Fruit fly (Drosophila melanogaster) whole organism, embryonic: ENCODE data around the gene Rbp1-like.

Experiments used
- CG10565 ChIP-seq: fragments of 200-800 bp; sonication (Bioruptor generic); optimal IDR thresholded peaks from 3 replicates; lab custom pipeline; 2016; ENCODE audit warnings: missing biosample characterization, mild to moderate bottlenecking, missing genetic modification characterization
- CG10979 ChIP-seq: fragments of 200-800 bp; sonication (Bioruptor generic); optimal IDR thresholded peaks from 2 replicates; lab custom pipeline; 2018; ENCODE audit warnings: missing biosample characterization, mild to moderate bottlenecking, missing genetic modification characterization, moderate library complexity
- CG13775 ChIP-seq: fragments of 200-800 bp; sonication (Bioruptor generic); optimal IDR thresholded peaks from 3 replicates; lab custom pipeline; 2017; ENCODE audit warnings: missing biosample characterization, mild to moderate bottlenecking, missing genetic modification characterization
- CG1603 ChIP-seq: fragments of 200-800 bp; sonication (Bioruptor generic); optimal IDR thresholded peaks from 2 replicates; lab custom pipeline; 2019; ENCODE audit warnings: missing biosample characterization, mild to moderate bottlenecking, missing genetic modification characterization, moderate library complexity
- CG16815 ChIP-seq: fragments of 200-800 bp; sonication (Bioruptor generic); optimal IDR thresholded peaks from 3 replicates; lab custom pipeline; 2017; ENCODE audit warnings: missing biosample characterization, mild to moderate bottlenecking, missing genetic modification characterization
- CG17612 ChIP-seq: fragments of 200-800 bp; sonication (Bioruptor generic); IDR thresholded peaks from 2 replicates; pipeline ENCODE4 v1.3.6; 2022; ENCODE audit warnings: missing biosample characterization, missing genetic modification characterization
- CG3163 ChIP-seq: fragments of 200-800 bp; sonication (Bioruptor generic); optimal IDR thresholded peaks from 3 replicates; lab custom pipeline; 2016; ENCODE audit warnings: missing biosample characterization, missing genetic modification characterization
- CG32767 ChIP-seq: fragments of 200-800 bp; sonication (Bioruptor generic); IDR thresholded peaks from 2 replicates; pipeline ENCODE4 v1.3.6; 2022; ENCODE audit warnings: missing biosample characterization, missing genetic modification characterization
- CG34224 ChIP-seq: fragments of 200-800 bp; sonication (Bioruptor generic); IDR thresholded peaks from 3 replicates; pipeline ENCODE4 v1.3.6; 2022; ENCODE audit warnings: missing biosample characterization, missing genetic modification characterization; ENCODE audit not compliant: partially characterized antibody
- CG4730 ChIP-seq: fragments of 200-800 bp; sonication (Bioruptor generic); IDR thresholded peaks from 2 replicates; pipeline ENCODE4 v1.3.6; 2022; ENCODE audit warnings: missing biosample characterization, missing genetic modification characterization
- CG5245 ChIP-seq: fragments of 200-800 bp; sonication (Bioruptor generic); optimal IDR thresholded peaks from 3 replicates; lab custom pipeline; 2016; ENCODE audit warnings: missing biosample characterization, missing genetic modification characterization
- CG7839 ChIP-seq: fragments of 200-800 bp; sonication (Bioruptor generic); optimal IDR thresholded peaks from 3 replicates; lab custom pipeline; 2018; ENCODE audit warnings: missing biosample characterization, mild to moderate bottlenecking, missing genetic modification characterization, moderate library complexity
- CG7963 ChIP-seq: fragments of 200-800 bp; sonication (Bioruptor generic); IDR thresholded peaks from 3 replicates; pipeline ENCODE4 v1.3.6; 2022; ENCODE audit warnings: missing biosample characterization, missing genetic modification characterization; ENCODE audit not compliant: partially characterized antibody
- CG9437 ChIP-seq: fragments of 200-800 bp; sonication (Bioruptor generic); optimal IDR thresholded peaks from 2 replicates; lab custom pipeline; 2018; ENCODE audit warnings: missing biosample characterization, mild to moderate bottlenecking, missing genetic modification characterization
- Chrac-16 ChIP-seq: fragments of 200-800 bp; sonication (Bioruptor generic); optimal IDR thresholded peaks from 3 replicates; lab custom pipeline; 2016; ENCODE audit warnings: missing biosample characterization, missing genetic modification characterization
- Dip2 ChIP-seq: fragments of 200-800 bp; sonication (Bioruptor generic); IDR thresholded peaks from 2 replicates; pipeline ENCODE4 v1.3.6; 2022; ENCODE audit warnings: missing biosample characterization, missing genetic modification characterization
- Elba2 ChIP-seq: fragments of 200-800 bp; sonication (Bioruptor generic); optimal IDR thresholded peaks from 3 replicates; lab custom pipeline; 2016; ENCODE audit warnings: missing biosample characterization, missing genetic modification characterization
- Fer1 ChIP-seq: fragments of 200-800 bp; sonication (Bioruptor generic); optimal IDR thresholded peaks from 2 replicates; lab custom pipeline; 2017; ENCODE audit warnings: missing biosample characterization, mild to moderate bottlenecking, missing genetic modification characterization
- Gsc ChIP-seq: fragments of 200-800 bp; sonication (Bioruptor generic); IDR thresholded peaks from 2 replicates; pipeline ENCODE4 v1.3.6; 2022; ENCODE audit warnings: missing biosample characterization, missing genetic modification characterization
- MBD-R2 ChIP-seq: fragments of 200-800 bp; sonication (Bioruptor generic); IDR thresholded peaks from 2 replicates; pipeline ENCODE4 v1.3.6; 2022; ENCODE audit warnings: missing biosample characterization, missing genetic modification characterization
- Meics ChIP-seq: fragments of 200-800 bp; sonication (Bioruptor generic); optimal IDR thresholded peaks from 2 replicates; lab custom pipeline; 2017; ENCODE audit warnings: missing biosample characterization, mild to moderate bottlenecking, missing genetic modification characterization
- Myb ChIP-seq: fragments of 200-800 bp; sonication (Bioruptor generic); optimal IDR thresholded peaks from 2 replicates; lab custom pipeline; 2016; ENCODE audit warnings: missing biosample characterization, missing genetic modification characterization
- Nf-YA ChIP-seq: fragments of 200-800 bp; sonication (Bioruptor generic); IDR thresholded peaks from 2 replicates; pipeline ENCODE4 v1.3.6; 2022; ENCODE audit warnings: missing biosample characterization, missing genetic modification characterization
- Opbp ChIP-seq: fragments of 200-800 bp; sonication (Bioruptor generic); IDR thresholded peaks from 3 replicates; pipeline ENCODE4 v1.3.6; 2022; ENCODE audit warnings: missing biosample characterization, missing genetic modification characterization; ENCODE audit not compliant: partially characterized antibody
- Stat92E ChIP-seq, 3 experiments: fragments of >200 bp in 2 of 3; fragments of 200-800 bp in 1 of 3; sonication (Bioruptor generic) in 1 of 3; optimal IDR thresholded peaks; 2 replicates each; lab custom pipeline; 2017 to 2019; ENCODE audit warnings: missing biosample characterization in 3 of 3, missing genetic modification characterization in 3 of 3, mild to moderate bottlenecking in 1 of 3, moderate library complexity in 1 of 3
- aop ChIP-seq: fragments of 200-800 bp; sonication (Bioruptor generic); IDR thresholded peaks from 2 replicates; pipeline ENCODE4 v1.3.6; 2022; ENCODE audit warnings: missing biosample characterization, missing genetic modification characterization
- bcd ChIP-seq: fragments of 200-800 bp; sonication (Bioruptor generic); optimal IDR thresholded peaks from 2 replicates; lab custom pipeline; 2017; ENCODE audit warnings: missing biosample characterization, mild to moderate bottlenecking, missing genetic modification characterization
- cas ChIP-seq: fragments of 200-800 bp; sonication (Bioruptor generic); IDR thresholded peaks from 2 replicates; pipeline ENCODE4 v1.3.6; 2022; ENCODE audit warnings: missing biosample characterization, missing genetic modification characterization
- cato ChIP-seq: fragments of 200-800 bp; sonication (Bioruptor generic); optimal IDR thresholded peaks from 2 replicates; lab custom pipeline; 2016; ENCODE audit warnings: missing biosample characterization, missing genetic modification characterization, borderline replicate concordance
- chm ChIP-seq: fragments of 200-800 bp; sonication (Bioruptor generic); IDR thresholded peaks from 2 replicates; pipeline ENCODE4 v1.3.6; 2022; ENCODE audit warnings: missing biosample characterization, missing genetic modification characterization
- ci ChIP-seq: fragments of 200-800 bp; sonication (Bioruptor generic); IDR thresholded peaks from 3 replicates; pipeline ENCODE4 v1.3.6; 2022; ENCODE audit warnings: missing biosample characterization, missing genetic modification characterization
- da ChIP-seq: fragments of 200-800 bp; sonication (Bioruptor generic); optimal IDR thresholded peaks from 2 replicates; lab custom pipeline; 2016; ENCODE audit warnings: missing biosample characterization, missing genetic modification characterization
- ems ChIP-seq: fragments of 200-800 bp; sonication (Bioruptor generic); optimal IDR thresholded peaks from 3 replicates; lab custom pipeline; 2016; ENCODE audit warnings: missing biosample characterization, missing genetic modification characterization
- ewg ChIP-seq: fragments of 200-800 bp; sonication (Bioruptor generic); optimal IDR thresholded peaks from 3 replicates; lab custom pipeline; 2017; ENCODE audit warnings: mild to moderate bottlenecking, missing biosample characterization, missing genetic modification reagents, missing genetic modification characterization
- fd3F ChIP-seq: fragments of 200-800 bp; sonication (Bioruptor generic); optimal IDR thresholded peaks from 2 replicates; lab custom pipeline; 2018; ENCODE audit warnings: missing biosample characterization, mild to moderate bottlenecking, missing genetic modification characterization, moderate library complexity
- fru ChIP-seq: fragments of >200 bp; optimal IDR thresholded peaks from 2 replicates; lab custom pipeline; 2017
- gro ChIP-seq: fragments of 200-800 bp; sonication (Bioruptor generic); optimal IDR thresholded peaks from 2 replicates; lab custom pipeline; 2016; ENCODE audit warnings: missing biosample characterization, missing genetic modification characterization
- inv ChIP-seq: fragments of 200-800 bp; sonication (Bioruptor generic); IDR thresholded peaks from 2 replicates; pipeline ENCODE4 v1.3.6; 2022; ENCODE audit warnings: missing biosample characterization, missing genetic modification characterization; ENCODE audit not compliant: partially characterized antibody
- lab ChIP-seq: fragments of 200-800 bp; sonication (Bioruptor generic); optimal IDR thresholded peaks from 3 replicates; lab custom pipeline; 2017; ENCODE audit warnings: missing biosample characterization, missing genetic modification characterization, mild to moderate bottlenecking, moderate library complexity, missing genetic modification reagents
- lbe ChIP-seq: fragments of 200-800 bp; sonication (Bioruptor generic); optimal IDR thresholded peaks from 2 replicates; lab custom pipeline; 2016; ENCODE audit warnings: missing biosample characterization, mild to moderate bottlenecking, missing genetic modification characterization
- luna ChIP-seq: fragments of 200-800 bp; sonication (Bioruptor generic); optimal IDR thresholded peaks from 2 replicates; lab custom pipeline; 2016; ENCODE audit warnings: missing biosample characterization, missing genetic modification characterization
- mld ChIP-seq: fragments of 200-800 bp; sonication (Bioruptor generic); IDR thresholded peaks from 3 replicates; pipeline ENCODE4 v1.3.6; 2022; ENCODE audit warnings: missing biosample characterization, missing genetic modification characterization; ENCODE audit not compliant: partially characterized antibody
- nerfin-1 ChIP-seq: fragments of 200-800 bp; sonication (Bioruptor generic); optimal IDR thresholded peaks from 3 replicates; lab custom pipeline; 2019; ENCODE audit warnings: missing biosample characterization, mild to moderate bottlenecking, missing genetic modification characterization, moderate library complexity
- peb ChIP-seq: fragments of 200-800 bp; sonication (Bioruptor generic); IDR thresholded peaks from 2 replicates; pipeline ENCODE4 v1.3.6; 2022; ENCODE audit warnings: missing biosample characterization, missing genetic modification characterization
- phol ChIP-seq: fragments of 200-800 bp; sonication (Bioruptor generic); optimal IDR thresholded peaks from 3 replicates; lab custom pipeline; 2018; ENCODE audit warnings: missing biosample characterization, mild to moderate bottlenecking, missing genetic modification characterization, moderate library complexity
- pzg ChIP-seq: fragments of 200-800 bp; sonication (Bioruptor generic); optimal IDR thresholded peaks from 3 replicates; lab custom pipeline; 2018; ENCODE audit warnings: missing biosample characterization, mild to moderate bottlenecking, missing genetic modification characterization, moderate library complexity
- schlank ChIP-seq: fragments of 200-800 bp; sonication (Bioruptor generic); optimal IDR thresholded peaks from 2 replicates; lab custom pipeline; 2018; ENCODE audit warnings: missing biosample characterization, mild to moderate bottlenecking, missing genetic modification characterization
- slou ChIP-seq: fragments of 200-800 bp; sonication (Bioruptor generic); optimal IDR thresholded peaks from 3 replicates; lab custom pipeline; 2016; ENCODE audit warnings: missing biosample characterization, missing genetic modification characterization
- slp2 ChIP-seq: fragments of 200-800 bp; sonication (Bioruptor generic); optimal IDR thresholded peaks from 2 replicates; lab custom pipeline; 2016; ENCODE audit warnings: missing biosample characterization, missing genetic modification characterization
- stwl ChIP-seq: fragments of 200-800 bp; sonication (Bioruptor generic); optimal IDR thresholded peaks from 3 replicates; lab custom pipeline; 2018; ENCODE audit warnings: missing biosample characterization, mild to moderate bottlenecking, missing genetic modification characterization, moderate library complexity
- z ChIP-seq: fragments of 200-800 bp; sonication (Bioruptor generic); IDR thresholded peaks from 3 replicates; pipeline ENCODE4 v1.3.6; 2022; ENCODE audit warnings: missing biosample characterization, missing genetic modification characterization

The Rbp1-like gene

dm6 chrX:13338113-13338512 is 46.6 kb downstream of the Rbp1-like start, which contains the start of gene CG15747 (continued):
- TF ChIP-seq CG7963: peak; percentile 40; the same call in 1 of the 3 replicates
- no peak for TF ChIP-seq CG10565 (GFP tag; lab: Kevin White, UChicago)
- peak; percentile 63 for TF ChIP-seq pzg (GFP tag; lab: Kevin White, UChicago)
- peak; percentile 18 for TF ChIP-seq bcd
- TF ChIP-seq lbe (GFP tag; lab: Kevin White, UChicago): no peak
- no peak for TF ChIP-seq slou (GFP tag; lab: Kevin White, UChicago)
- TF ChIP-seq Opbp (GFP tag; lab: Robert Waterston, UW): peak; percentile 70; the same call in 2 of the 3 replicates
- TF ChIP-seq peb (GFP tag; lab: Robert Waterston, UW): no peak
- no peak for TF ChIP-seq z (GFP tag; lab: Robert Waterston, UW)
- no peak for TF ChIP-seq mld (GFP tag; lab: Robert Waterston, UW)
- no peak for TF ChIP-seq gro (GFP tag; lab: Kevin White, UChicago)
- TF ChIP-seq CG3163: no peak
- TF ChIP-seq lab (GFP tag; lab: Kevin White, UChicago): no peak
- TF ChIP-seq fd3F (GFP tag; lab: Kevin White, UChicago): no peak
- TF ChIP-seq cas (GFP tag; lab: Robert Waterston, UW): no peak
- TF ChIP-seq ci (GFP tag; lab: Robert Waterston, UW): peak; percentile 48; the same call in 1 of the 3 replicates
- TF ChIP-seq CG7839 (tag; lab: Kevin White, UChicago): no peak
- TF ChIP-seq luna (GFP tag; lab: Kevin White, UChicago): no peak
- peak; percentile 2 for TF ChIP-seq stwl (tag; lab: Kevin White, UChicago)
- no peak for TF ChIP-seq ems (GFP tag; lab: Kevin White, UChicago)
- peak; percentile 35; the same call in 1 of the 2 replicates for TF ChIP-seq MBD-R2 (GFP tag; lab: Robert Waterston, UW)
- no peak for TF ChIP-seq CG10979 (tag; lab: Kevin White, UChicago)
- TF ChIP-seq phol (tag; lab: Kevin White, UChicago): peak; percentile 4
- no peak for TF ChIP-seq nerfin-1
- no peak for TF ChIP-seq fru
- no peak for TF ChIP-seq Gsc (GFP tag; lab: Robert Waterston, UW)
- TF ChIP-seq CG4730: no peak
- no peak for TF ChIP-seq CG32767 (GFP tag; lab: Robert Waterston, UW)
- no peak for TF ChIP-seq CG5245
- TF ChIP-seq Chrac-16 (GFP tag; lab: Kevin White, UChicago): no peak

DNA sequence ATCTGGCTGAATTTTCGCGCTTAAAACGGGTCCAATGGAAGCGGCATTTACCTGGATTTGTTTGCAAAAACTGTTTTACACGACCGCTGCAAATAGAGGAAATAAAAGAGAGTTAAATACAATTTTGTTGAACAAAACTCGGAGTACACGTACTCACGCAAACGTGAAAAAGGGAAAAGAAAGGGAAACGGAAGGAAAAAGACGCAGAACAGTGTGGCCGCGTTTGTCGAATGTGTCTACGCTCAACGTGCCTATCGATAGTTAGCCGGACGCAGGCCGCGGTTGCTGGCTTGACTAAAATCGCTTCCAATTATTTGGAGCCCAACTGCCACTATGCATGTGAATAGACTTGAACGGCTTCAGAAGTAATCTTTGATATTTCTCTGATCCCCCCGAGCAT is 47.2 kb downstream of the Rbp1-like start, which contains the start of gene RpS15Aa:
RpS15Aa (minus strand) TSS at position 252 of the 400 bp plus-strand sequence.
- TF ChIP-seq cato (GFP tag; lab: Kevin White, UChicago): peak; percentile 34
- peak; percentile 48; the same call in 1 of the 2 replicates for TF ChIP-seq inv
- TF ChIP-seq aop (GFP tag; lab: Robert Waterston, UW): 0 out of 2 replicates have a peak, but pooled peaks have one; percentile 36
- peak; percentile 60 for TF ChIP-seq CG17612 (GFP tag; lab: Robert Waterston, UW)
- TF ChIP-seq schlank (tag; lab: Kevin White, UChicago): peak; percentile 74
- no peak for TF ChIP-seq Dip2
- peak; percentile 91 for TF ChIP-seq chm (GFP tag; lab: Robert Waterston, UW)
- TF ChIP-seq Stat92E (GFP tag; optimal IDR thresholded peaks at IDR 0.05; lab: Kevin White, UChicago): no peak
- no peak for TF ChIP-seq Elba2
- peak; percentile 83 for TF ChIP-seq Fer1 (GFP tag; lab: Kevin White, UChicago)
- peak; percentile 90 for TF ChIP-seq Myb (GFP tag; lab: Kevin White, UChicago)
- TF ChIP-seq CG9437 (GFP tag; lab: Kevin White, UChicago): peak; percentile 43
- TF ChIP-seq CG13775 (GFP tag; lab: Kevin White, UChicago): peak; percentile 86
- peak; percentile 36 for TF ChIP-seq da
- peak; percentile 85 for TF ChIP-seq CG1603 (tag; lab: Kevin White, UChicago)
- no peak for TF ChIP-seq peb (GFP tag; lab: Robert Waterston, UW)
- peak; percentile 86 for TF ChIP-seq Meics
- peak; percentile 65 for TF ChIP-seq ewg (GFP tag; lab: Kevin White, UChicago)
- TF ChIP-seq CG16815 (GFP tag; lab: Kevin White, UChicago): peak; percentile 50
- TF ChIP-seq slp2 (GFP tag; lab: Kevin White, UChicago): peak; percentile 77
- peak; percentile 66 for TF ChIP-seq Nf-YA (GFP tag; lab: Robert Waterston, UW)
- peak; percentile 11 for TF ChIP-seq CG34224
